Worm (Caenorhabditis elegans) whole organism, mixed stage, embryonic: ENCODE data around the gene tnc-2.

Experiments used
- bed-3 ChIP-seq: fragments of 200-800 bp; sonication (Bioruptor generic); optimal IDR thresholded peaks from 3 replicates; lab custom pipeline; 2018; ENCODE audit warnings: mild to moderate bottlenecking, missing genetic modification characterization, moderate library complexity, missing compliant biosample characterization
- blmp-1 ChIP-seq: fragments of 150-350 bp; optimal IDR thresholded peaks from 2 replicates; lab custom pipeline; 2014; ENCODE audit warnings: missing biosample characterization, missing genetic modification characterization
- cnd-1 ChIP-seq: fragments of 200-800 bp; sonication (Bioruptor generic); optimal IDR thresholded peaks from 2 replicates; lab custom pipeline; 2018; ENCODE audit warnings: mild to moderate bottlenecking, missing genetic modification characterization, missing compliant biosample characterization
- elt-1 ChIP-seq: sonication (generic microtip); optimal IDR thresholded peaks from 2 replicates; lab custom pipeline; 2017; ENCODE audit warnings: missing genetic modification characterization, mild to moderate bottlenecking, missing compliant biosample characterization, antibody characterized with exemption, moderate library complexity, borderline replicate concordance; ENCODE audit not compliant: insufficient read depth
- elt-3 ChIP-seq: fragments of 150-350 bp; optimal IDR thresholded peaks from 2 replicates; lab custom pipeline; 2014; ENCODE audit warnings: missing biosample characterization, missing genetic modification characterization
- lsy-2 ChIP-seq: fragments of 150-350 bp; optimal IDR thresholded peaks from 2 replicates; lab custom pipeline; 2014; ENCODE audit warnings: missing biosample characterization, missing genetic modification characterization
- nhr-12 ChIP-seq: fragments of 150-350 bp; optimal IDR thresholded peaks from 2 replicates; lab custom pipeline; 2014; ENCODE audit warnings: missing biosample characterization, missing genetic modification characterization
- nhr-237 ChIP-seq: fragments of 150-350 bp; optimal IDR thresholded peaks from 2 replicates; lab custom pipeline; 2014; ENCODE audit warnings: missing biosample characterization, missing genetic modification characterization
- nhr-28 ChIP-seq: fragments of 150-350 bp; optimal IDR thresholded peaks from 2 replicates; lab custom pipeline; 2014; ENCODE audit warnings: missing biosample characterization, missing genetic modification characterization
- snpc-4 ChIP-seq: fragments of 150-350 bp; optimal IDR thresholded peaks from 2 replicates; lab custom pipeline; 2014; ENCODE audit warnings: missing biosample characterization, missing genetic modification characterization
- unc-39 ChIP-seq: fragments of 150-350 bp; optimal IDR thresholded peaks from 2 replicates; lab custom pipeline; 2014; ENCODE audit warnings: missing biosample characterization, missing genetic modification characterization

DNA sequence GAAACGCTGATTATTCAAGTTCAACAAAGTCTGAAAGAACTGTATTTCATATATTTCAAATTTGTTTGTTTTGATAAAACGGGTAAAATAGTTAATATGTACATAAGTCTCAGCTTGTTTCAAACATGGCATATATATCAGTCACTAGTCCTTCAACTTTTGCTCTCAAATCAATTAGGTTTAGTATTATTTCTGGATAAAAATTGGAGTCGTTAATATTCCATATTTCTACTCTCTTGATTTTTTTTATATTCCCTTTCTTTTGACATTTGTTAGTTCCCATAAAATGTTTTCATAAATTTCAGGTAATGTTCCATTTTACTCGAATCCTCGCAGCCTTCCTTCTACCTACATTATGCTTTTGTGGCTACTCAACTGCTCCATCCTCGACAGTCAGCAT is 30.8 kb upstream of the tnc-2 start, which contains the start of gene cut-4:
- no peak for TF ChIP-seq elt-1
- TF ChIP-seq snpc-4 (tag; lab: Kevin White, UChicago), result no peak
- no peak for TF ChIP-seq cnd-1 (tag; lab: Kevin White, UChicago)
- no peak for TF ChIP-seq nhr-12 (tag; lab: Kevin White, UChicago)
- no peak for TF ChIP-seq unc-39 (tag; lab: Kevin White, UChicago)
- TF ChIP-seq lsy-2 (tag; lab: Kevin White, UChicago), result no peak
- TF ChIP-seq elt-3 (tag; lab: Kevin White, UChicago), result no peak
- no peak for TF ChIP-seq blmp-1 (tag; lab: Kevin White, UChicago)
- no peak for TF ChIP-seq bed-3 (GFP tag; lab: Kevin White, UChicago)
- no peak for TF ChIP-seq nhr-237 (tag; lab: Kevin White, UChicago)
- TF ChIP-seq nhr-28, result no peak
